Worm (Caenorhabditis elegans) whole organism, L4 larva: ENCODE measurements around the gene F53A9.1.

Experiments
- D1046.2 ChIP-seq: fragments of 200-800 bp; sonication (Bioruptor generic); IDR thresholded peaks from 2 replicates; pipeline ENCODE4 v1.3.6; 2022; ENCODE audit warnings: missing genetic modification characterization, missing compliant biosample characterization
- F37D6.2 ChIP-seq: sonication (generic microtip); optimal IDR thresholded peaks from 2 replicates; lab custom pipeline; 2016; ENCODE audit warnings: mild to moderate bottlenecking, missing genetic modification characterization, missing compliant biosample characterization
- F44E2.7 ChIP-seq: fragments of 200-800 bp; sonication (Bioruptor generic); IDR thresholded peaks from 2 replicates; pipeline ENCODE4 v2.1.2; 2022; ENCODE audit warnings: missing genetic modification characterization, missing compliant biosample characterization
- F49E8.2 ChIP-seq: sonication (generic microtip); optimal IDR thresholded peaks from 2 replicates; lab custom pipeline; 2016; ENCODE audit warnings: missing compliant biosample characterization, mild to moderate bottlenecking, missing genetic modification characterization, borderline replicate concordance
- R02D3.7 ChIP-seq: fragments of 150-350 bp; sonication (generic microtip); optimal IDR thresholded peaks from 3 replicates; lab custom pipeline; 2014; ENCODE audit warnings: missing biosample characterization, missing genetic modification characterization
- T20F7.1 ChIP-seq: fragments of 200-800 bp; sonication (Bioruptor generic); optimal IDR thresholded peaks from 2 replicates; lab custom pipeline; 2018; ENCODE audit warnings: mild to moderate bottlenecking, missing genetic modification characterization, missing compliant biosample characterization
- T26A8.4 ChIP-seq: fragments of 200-800 bp; sonication (Bioruptor generic); IDR thresholded peaks from 2 replicates; pipeline ENCODE4 v1.3.6; 2022; ENCODE audit warnings: missing genetic modification characterization, missing compliant biosample characterization
- Y105C5A.15 ChIP-seq: fragments of 200-800 bp; sonication (Bioruptor generic); IDR thresholded peaks from 2 replicates; pipeline ENCODE4 v1.3.6; 2022; ENCODE audit warnings: missing genetic modification characterization, missing compliant biosample characterization
- Y75B8A.6 ChIP-seq: fragments of 200-800 bp; sonication (Bioruptor generic); IDR thresholded peaks from 2 replicates; pipeline ENCODE4 v1.3.6; 2022; ENCODE audit warnings: missing genetic modification reagents, missing genetic modification characterization, missing compliant biosample characterization
- ZK337.2 ChIP-seq: fragments of 200-800 bp; sonication (Bioruptor generic); IDR thresholded peaks from 2 replicates; pipeline ENCODE4 v1.3.6; 2022; ENCODE audit warnings: missing genetic modification reagents, missing genetic modification characterization, missing compliant biosample characterization
- ama-1 ChIP-seq: fragments of 150-350 bp; optimal IDR thresholded peaks from 2 replicates; lab custom pipeline; 2014; ENCODE audit warnings: inconsistent platforms, mixed read lengths
- arid-1 ChIP-seq: fragments of 200-800 bp; sonication (Bioruptor generic); conservative IDR thresholded peaks from 2 replicates; pipeline ENCODE4 v1.3.6; 2022; ENCODE audit warnings: missing genetic modification reagents, missing genetic modification characterization, missing compliant biosample characterization
- ceh-28 ChIP-seq: fragments of 150-350 bp; optimal IDR thresholded peaks from 2 replicates; lab custom pipeline; 2014; ENCODE audit warnings: missing biosample characterization, missing genetic modification reagents, missing genetic modification characterization
- ceh-32 ChIP-seq: sonication (generic microtip); optimal IDR thresholded peaks from 2 replicates; lab custom pipeline; 2016; ENCODE audit warnings: mild to moderate bottlenecking, missing genetic modification characterization, missing compliant biosample characterization; ENCODE audit not compliant: poor library complexity
- ceh-62 ChIP-seq: sonication (generic microtip); optimal IDR thresholded peaks from 2 replicates; lab custom pipeline; 2017; ENCODE audit warnings: missing biosample characterization, missing genetic modification characterization
- cey-2 ChIP-seq: sonication (generic microtip); optimal IDR thresholded peaks from 3 replicates; lab custom pipeline; 2017; ENCODE audit warnings: missing genetic modification characterization, mild to moderate bottlenecking, missing compliant biosample characterization, antibody characterized with exemption, borderline replicate concordance; ENCODE audit not compliant: insufficient read depth
- daf-16 ChIP-seq, 3 experiments: sonication (generic microtip); optimal IDR thresholded peaks; 2 replicates each; lab custom pipeline; 2016 to 2017; ENCODE audit warnings: missing genetic modification characterization in 3 of 3, missing genetic modification reagents in 3 of 3, mild to moderate bottlenecking in 2 of 3, missing compliant biosample characterization in 2 of 3, missing biosample characterization in 1 of 3, moderate library complexity in 1 of 3
- daf-19 ChIP-seq: fragments of 200-800 bp; sonication (Bioruptor generic); conservative IDR thresholded peaks from 2 replicates; pipeline ENCODE4 v1.3.6; 2022; ENCODE audit warnings: missing genetic modification characterization, missing compliant biosample characterization
- daf-8 ChIP-seq: fragments of 200-800 bp; sonication (Bioruptor generic); IDR thresholded peaks from 2 replicates; pipeline ENCODE4 v1.3.6; 2022; ENCODE audit warnings: missing genetic modification characterization, missing compliant biosample characterization
- dve-1 ChIP-seq: sonication (generic microtip); optimal IDR thresholded peaks from 2 replicates; lab custom pipeline; 2017; ENCODE audit warnings: antibody characterized with exemption, mild to moderate bottlenecking, missing genetic modification characterization, missing compliant biosample characterization; ENCODE audit not compliant: insufficient read depth
- egl-27 ChIP-seq: sonication (generic microtip); optimal IDR thresholded peaks from 3 replicates; lab custom pipeline; 2017; ENCODE audit warnings: missing biosample characterization, missing genetic modification reagents, missing genetic modification characterization
- fkh-10 ChIP-seq: fragments of 150-350 bp; optimal IDR thresholded peaks from 2 replicates; lab custom pipeline; 2014; ENCODE audit warnings: missing biosample characterization, missing genetic modification reagents, missing genetic modification characterization
- fos-1 ChIP-seq: fragments of 150-350 bp; optimal IDR thresholded peaks from 2 replicates; lab custom pipeline; 2014; ENCODE audit warnings: missing biosample characterization, missing genetic modification characterization
- hif-1 ChIP-seq, 2 experiments: sonication (generic microtip); optimal IDR thresholded peaks; 2 replicates each; lab custom pipeline; 2016 to 2017; ENCODE audit warnings: missing compliant biosample characterization in 2 of 2, missing genetic modification characterization in 2 of 2, missing genetic modification reagents in 2 of 2, missing genotype in 2 of 2, mild to moderate bottlenecking in 1 of 2
- hlh-11 ChIP-seq: fragments of 200-800 bp; sonication (Bioruptor generic); optimal IDR thresholded peaks from 2 replicates; lab custom pipeline; 2018; ENCODE audit warnings: mild to moderate bottlenecking, missing genetic modification characterization, missing compliant biosample characterization
- hlh-30 ChIP-seq: sonication (generic microtip); optimal IDR thresholded peaks from 2 replicates; lab custom pipeline; 2017; ENCODE audit warnings: antibody characterized with exemption, mild to moderate bottlenecking, missing genetic modification characterization, missing compliant biosample characterization; ENCODE audit not compliant: insufficient read depth
- lin-13 ChIP-seq: fragments of 150-350 bp; optimal IDR thresholded peaks from 2 replicates; lab custom pipeline; 2014; ENCODE audit warnings: missing biosample characterization, missing genetic modification reagents, missing genetic modification characterization
- lin-38 ChIP-seq: fragments of 200-800 bp; sonication (Bioruptor generic); IDR thresholded peaks from 2 replicates; pipeline ENCODE4 v1.3.6; 2022; ENCODE audit warnings: missing genetic modification reagents, missing genetic modification characterization, missing compliant biosample characterization
- madf-5 ChIP-seq, 2 experiments: fragments of 200-800 bp; sonication (Bioruptor generic); IDR thresholded peaks; 2 replicates each; pipeline ENCODE4 v1.3.6; 2022; ENCODE audit warnings: missing compliant biosample characterization in 2 of 2, missing genetic modification characterization in 2 of 2
- mdt-29 ChIP-seq: fragments of 200-800 bp; sonication (Bioruptor generic); IDR thresholded peaks from 2 replicates; pipeline ENCODE4 v1.3.6; 2022; ENCODE audit warnings: missing genetic modification reagents, missing genetic modification characterization, missing compliant biosample characterization
- nhr-10 ChIP-seq: fragments of 150-350 bp; optimal IDR thresholded peaks from 2 replicates; lab custom pipeline; 2014; ENCODE audit warnings: missing biosample characterization, missing genetic modification characterization
- nhr-237 ChIP-seq: sonication (generic microtip); optimal IDR thresholded peaks from 2 replicates; lab custom pipeline; 2017; ENCODE audit warnings: missing biosample characterization, missing genetic modification characterization
- nhr-28 ChIP-seq: fragments of 150-350 bp; optimal IDR thresholded peaks from 2 replicates; lab custom pipeline; 2014; ENCODE audit warnings: missing biosample characterization, missing genetic modification characterization
- nhr-41 ChIP-seq: fragments of 200-800 bp; sonication (Bioruptor generic); IDR thresholded peaks from 2 replicates; pipeline ENCODE4 v1.3.6; 2022; ENCODE audit warnings: missing genetic modification reagents, missing genetic modification characterization, missing compliant biosample characterization
- nhr-48 ChIP-seq: sonication (generic microtip); optimal IDR thresholded peaks from 2 replicates; lab custom pipeline; 2016; ENCODE audit warnings: mild to moderate bottlenecking, missing genetic modification characterization, missing compliant biosample characterization
- nhr-6 ChIP-seq: fragments of 150-350 bp; optimal IDR thresholded peaks from 2 replicates; lab custom pipeline; 2014; ENCODE audit warnings: missing biosample characterization, missing genetic modification characterization
- pha-4 ChIP-seq, 2 experiments: fragments of 150-350 bp in 1 of 2; fragments of 200-800 bp in 1 of 2; sonication (Bioruptor generic) in 1 of 2; IDR thresholded peaks in 1 of 2; optimal IDR thresholded peaks in 1 of 2; 2 replicates each; pipeline versions ENCODE4 v1.3.6 to Lab custom; 2014 to 2022; ENCODE audit warnings: missing genetic modification characterization in 2 of 2, missing genetic modification reagents in 2 of 2, missing biosample characterization in 1 of 2, missing compliant biosample characterization in 1 of 2
- php-3 ChIP-seq: fragments of 200-800 bp; sonication (Bioruptor generic); IDR thresholded peaks from 2 replicates; pipeline ENCODE4 v1.3.6; 2022; ENCODE audit warnings: missing genetic modification reagents, missing genetic modification characterization, missing compliant biosample characterization
- rbr-2 ChIP-seq: sonication (generic microtip); optimal IDR thresholded peaks from 2 replicates; lab custom pipeline; 2016; ENCODE audit warnings: missing genotype, missing genetic modification characterization, missing compliant biosample characterization
- skn-1 ChIP-seq: fragments of 150-350 bp; optimal IDR thresholded peaks from 2 replicates; lab custom pipeline; 2014; ENCODE audit warnings: missing biosample characterization, missing genetic modification characterization
- snpc-1.2 ChIP-seq: fragments of 200-800 bp; sonication (Bioruptor generic); IDR thresholded peaks from 2 replicates; pipeline ENCODE4 v1.3.6; 2022; ENCODE audit warnings: missing genetic modification reagents, missing genetic modification characterization, missing compliant biosample characterization
- spr-1 ChIP-seq: sonication (generic microtip); optimal IDR thresholded peaks from 2 replicates; lab custom pipeline; 2016; ENCODE audit warnings: mild to moderate bottlenecking, missing genetic modification characterization, missing compliant biosample characterization
- spr-3 ChIP-seq: fragments of 200-800 bp; sonication (Bioruptor generic); optimal IDR thresholded peaks from 2 replicates; lab custom pipeline; 2018; ENCODE audit warnings: mild to moderate bottlenecking, missing genetic modification characterization, missing compliant biosample characterization
- tag-97 ChIP-seq: fragments of 200-800 bp; sonication (Bioruptor generic); IDR thresholded peaks from 2 replicates; pipeline ENCODE4 v1.3.6; 2022; ENCODE audit warnings: missing genetic modification characterization, missing compliant biosample characterization
- tra-1 ChIP-seq: fragments of 200-800 bp; sonication (Bioruptor generic); IDR thresholded peaks from 2 replicates; pipeline ENCODE4 v1.3.6; 2022; ENCODE audit warnings: missing genetic modification reagents, missing genetic modification characterization, missing compliant biosample characterization
- unc-130 ChIP-seq: sonication (generic microtip); optimal IDR thresholded peaks from 2 replicates; lab custom pipeline; 2016; ENCODE audit warnings: missing genetic modification reagents, missing genetic modification characterization, missing compliant biosample characterization
- zag-1 ChIP-seq: fragments of 150-350 bp; optimal IDR thresholded peaks from 2 replicates; lab custom pipeline; 2014; ENCODE audit warnings: missing biosample characterization, missing genetic modification characterization
- zfp-2 ChIP-seq: sonication (generic microtip); optimal IDR thresholded peaks from 2 replicates; lab custom pipeline; 2016; ENCODE audit warnings: mild to moderate bottlenecking, missing genetic modification characterization, missing compliant biosample characterization
- zfp-3 ChIP-seq: fragments of 200-800 bp; sonication (Bioruptor generic); conservative IDR thresholded peaks from 2 replicates; pipeline ENCODE4 v1.3.6; 2022; ENCODE audit warnings: missing genetic modification reagents, missing genetic modification characterization, missing compliant biosample characterization
- ztf-7 ChIP-seq: fragments of 150-350 bp; optimal IDR thresholded peaks from 2 replicates; lab custom pipeline; 2014; ENCODE audit warnings: missing biosample characterization, missing genetic modification characterization

F53A9.1 gene

ce11 chrX:8736965-8737464 is 25.6 kb downstream of the F53A9.1 start, which contains the start of gene M02D8.3 (continued):
- TF ChIP-seq zag-1 (no peak), ZK337.2 (GFP tag; lab: Robert Waterston, UW) (no peak), madf-5 (GFP tag; IDR thresholded peaks at IDR 0.05; lab: Robert Waterston, UW) (no peak), F49E8.2 (tag; lab: Kevin White, UChicago) (no peak), tag-97 (no peak), nhr-48 (tag; lab: Kevin White, UChicago) (no peak), nhr-41 (GFP tag; lab: Robert Waterston, UW) (no peak), cey-2 (tag; lab: Kevin White, UChicago) (no peak), lin-13 (GFP tag; lab: Kevin White, UChicago) (peak; percentile 10), skn-1 (tag; lab: Kevin White, UChicago) (no peak), nhr-237 (no peak), T26A8.4 (GFP tag; lab: Robert Waterston, UW) (no peak), nhr-6 (tag; lab: Kevin White, UChicago) (peak; percentile 10), fkh-10 (GFP tag; lab: Kevin White, UChicago) (no peak), lin-38 (GFP tag; lab: Robert Waterston, UW) (no peak; the same call in none of the 2 replicates), Y75B8A.6 (GFP tag; lab: Robert Waterston, UW) (no peak), daf-8 (GFP tag; lab: Robert Waterston, UW) (no peak), spr-3 (no peak), Y105C5A.15 (no peak), egl-27 (tag; lab: Kevin White, UChicago) (no peak), tra-1 (GFP tag; lab: Robert Waterston, UW) (no peak), unc-130 (GFP tag; lab: Kevin White, UChicago) (no peak), F37D6.2 (peak; percentile 10), snpc-1.2 (GFP tag; lab: Robert Waterston, UW) (no peak), zfp-3 (GFP tag; lab: Robert Waterston, UW) (no peak), php-3 (GFP tag; lab: Robert Waterston, UW) (no peak), ztf-7 (tag; lab: Kevin White, UChicago) (peak; percentile 5), ceh-32 (tag; lab: Kevin White, UChicago) (no peak), spr-1 (tag; lab: Kevin White, UChicago) (no peak), hif-1 (tag; optimal IDR thresholded peaks at IDR 0.05; lab: Kevin White, UChicago) (peak in 1 of 2 experiments; percentile 41), zfp-2 (tag; lab: Kevin White, UChicago) (no peak), hlh-11 (tag; lab: Kevin White, UChicago) (peak; percentile 70), ceh-62 (tag; lab: Kevin White, UChicago) (no peak), dve-1 (tag; lab: Kevin White, UChicago) (peak; percentile 71), arid-1 (GFP tag; lab: Robert Waterston, UW) (0 out of 2 replicates have a peak, but pooled peaks have one; percentile 6), D1046.2 (GFP tag; lab: Robert Waterston, UW) (no peak), F44E2.7 (GFP tag; lab: Robert Waterston, UW) (no peak), ama-1 (lab: Kevin White, UChicago) (no peak), nhr-10 (no peak), fos-1 (tag; lab: Kevin White, UChicago) (no peak), hlh-30 (tag; lab: Kevin White, UChicago) (peak; percentile 91), mdt-29 (GFP tag; lab: Robert Waterston, UW) (no peak), T20F7.1 (peak; percentile 10), pha-4 (GFP tag; IDR thresholded peaks at IDR 0.05; lab: Robert Waterston, UW) (no peak), pha-4 (tag; optimal IDR thresholded peaks at IDR 0.05; lab: Kevin White, UChicago) (peak; percentile 48), daf-19 (GFP tag; lab: Robert Waterston, UW) (no peak), nhr-28 (tag; lab: Kevin White, UChicago) (peak; percentile 89), R02D3.7 (tag; lab: Kevin White, UChicago) (no peak), daf-16 (GFP tag; optimal IDR thresholded peaks at IDR 0.05; lab: Kevin White, UChicago) (no peak), daf-16 (tag; optimal IDR thresholded peaks at IDR 0.05; lab: Kevin White, UChicago) (no peak), ceh-28 (peak; percentile 23), rbr-2 (tag; lab: Kevin White, UChicago) (peak; percentile 57)
